Worm (Caenorhabditis elegans): Measurements from ENCODE around the gene T22F3.8.

T22F3.8 gene

ce11 chrV:3644193-3644693 lies 39.0 kb upstream of the T22F3.8 start, which contains the start of gene F59B1.8 (continued):
- no peak for TF ChIP-seq repo-1 (tag; optimal IDR thresholded peaks at IDR 0.05)
- 0 out of 2 replicates have a peak, but pooled peaks have one; percentile 9 for TF ChIP-seq let-526 (GFP tag; IDR thresholded peaks at IDR 0.05)
- no peak for TF ChIP-seq lir-1 (GFP tag; conservative IDR thresholded peaks at IDR 0.05)
- TF ChIP-seq mxl-1 (tag; optimal IDR thresholded peaks at IDR 0.05), result no peak
- TF ChIP-seq cebp-2 (GFP tag; IDR thresholded peaks at IDR 0.05), result no peak
- no peak for TF ChIP-seq tlf-1 (GFP tag; optimal IDR thresholded peaks at IDR 0.05)
- peak; percentile 45 for TF ChIP-seq ztf-22 (GFP tag; optimal IDR thresholded peaks at IDR 0.05)
- TF ChIP-seq ceh-91 (GFP tag; IDR thresholded peaks at IDR 0.05), result no peak
- no peak for TF ChIP-seq sea-2 (GFP tag; IDR thresholded peaks at IDR 0.05)
- peak; percentile 99 for TF ChIP-seq atf-7 (tag; optimal IDR thresholded peaks at IDR 0.05)
- peak; percentile 56 for TF ChIP-seq tbp1 (GFP tag; optimal IDR thresholded peaks at IDR 0.05)
- peak; percentile 23 for TF ChIP-seq nhr-90 (tag; optimal IDR thresholded peaks at IDR 0.05)
- no peak for TF ChIP-seq pbrm-1 (GFP tag; IDR thresholded peaks at IDR 0.05)
- TF ChIP-seq Y53G8AR.9 (GFP tag; conservative IDR thresholded peaks at IDR 0.05), result no peak
- no peak for TF ChIP-seq madf-8 (GFP tag; conservative IDR thresholded peaks at IDR 0.05)
- no peak for TF ChIP-seq C17E4.6 (GFP tag; IDR thresholded peaks at IDR 0.05)
- no peak for TF ChIP-seq ztf-26 (tag; optimal IDR thresholded peaks at IDR 0.05)
- TF ChIP-seq Y95B8A.8 (GFP tag; IDR thresholded peaks at IDR 0.05), result no peak
- no peak for TF ChIP-seq bed-1 (GFP tag; IDR thresholded peaks at IDR 0.05)
- peak; percentile 8 for TF ChIP-seq efl-1 (GFP tag; optimal IDR thresholded peaks at IDR 0.05)
- TF ChIP-seq ztf-18 (tag; optimal IDR thresholded peaks at IDR 0.05), result no peak
- TF ChIP-seq snpc-4 (GFP tag; optimal IDR thresholded peaks at IDR 0.05), result no peak
- TF ChIP-seq snpc-4 (tag; optimal IDR thresholded peaks at IDR 0.05), result peak in 1 of 4 experiments; percentile 59
- TF ChIP-seq dpff-1 (tag; optimal IDR thresholded peaks at IDR 0.05), result no peak
- no peak for TF ChIP-seq F57C9.4 (tag; optimal IDR thresholded peaks at IDR 0.05)
- no peak for TF ChIP-seq F22D6.2 (tag; optimal IDR thresholded peaks at IDR 0.05)
- no peak for TF ChIP-seq F52B5.7 (tag; optimal IDR thresholded peaks at IDR 0.05)
- peak; percentile 60 for TF ChIP-seq madf-10 (tag; optimal IDR thresholded peaks at IDR 0.05)
- no peak for TF ChIP-seq rpc-1 (optimal IDR thresholded peaks at IDR 0.05)
- no peak for TF ChIP-seq rpc-1 (tag; optimal IDR thresholded peaks at IDR 0.05)
- TF ChIP-seq unc-62 (GFP tag; optimal IDR thresholded peaks at IDR 0.05), result peak; percentile 92
- no peak for TF ChIP-seq chd-7 (tag; optimal IDR thresholded peaks at IDR 0.05)
- TF ChIP-seq snpc-3.4 (tag; optimal IDR thresholded peaks at IDR 0.05), result no peak
- TF ChIP-seq hmg-1.2 (GFP tag; IDR thresholded peaks at IDR 0.05), result no peak
- no peak for TF ChIP-seq aptf-2 (GFP tag; conservative IDR thresholded peaks at IDR 0.05)
- TF ChIP-seq ets-4 (GFP tag; optimal IDR thresholded peaks at IDR 0.05), result no peak
- TF ChIP-seq unc-130 (GFP tag; optimal IDR thresholded peaks at IDR 0.05), result no peak
- TF ChIP-seq C06A6.2 (GFP tag; conservative IDR thresholded peaks at IDR 0.05), result no peak
- TF ChIP-seq hmg-20 (GFP tag; IDR thresholded peaks at IDR 0.05), result no peak
- 0 out of 2 replicates have a peak, but pooled peaks have one; percentile 14 for TF ChIP-seq nfyb-1 (GFP tag; IDR thresholded peaks at IDR 0.05)
- peak; percentile 47; the same call in 1 of the 2 replicates for TF ChIP-seq cebp-1 (GFP tag; IDR thresholded peaks at IDR 0.05)
- peak; percentile 74 for TF ChIP-seq cebp-1 (tag; optimal IDR thresholded peaks at IDR 0.05)
- peak; percentile 14 for TF ChIP-seq attf-5 (GFP tag; optimal IDR thresholded peaks at IDR 0.05)
- TF ChIP-seq somi-1 (GFP tag; optimal IDR thresholded peaks at IDR 0.05), result no peak
- TF ChIP-seq nhr-179 (tag; optimal IDR thresholded peaks at IDR 0.05), result no peak
- no peak for TF ChIP-seq pha-4 (tag; optimal IDR thresholded peaks at IDR 0.05)
- no peak for TF ChIP-seq egrh-3 (GFP tag; IDR thresholded peaks at IDR 0.05)
- peak in 1 of 2 experiments; percentile 23 for TF ChIP-seq let-607 (tag; optimal IDR thresholded peaks at IDR 0.05)
- TF ChIP-seq ztf-25 (GFP tag; IDR thresholded peaks at IDR 0.05), result no peak
- TF ChIP-seq madf-6 (GFP tag; IDR thresholded peaks at IDR 0.05), result no peak

Measured in whole organism, young adult.